Worm (Caenorhabditis elegans): ENCODE measurements around the gene F35C11.4.

Gene F35C11.4

DNA sequence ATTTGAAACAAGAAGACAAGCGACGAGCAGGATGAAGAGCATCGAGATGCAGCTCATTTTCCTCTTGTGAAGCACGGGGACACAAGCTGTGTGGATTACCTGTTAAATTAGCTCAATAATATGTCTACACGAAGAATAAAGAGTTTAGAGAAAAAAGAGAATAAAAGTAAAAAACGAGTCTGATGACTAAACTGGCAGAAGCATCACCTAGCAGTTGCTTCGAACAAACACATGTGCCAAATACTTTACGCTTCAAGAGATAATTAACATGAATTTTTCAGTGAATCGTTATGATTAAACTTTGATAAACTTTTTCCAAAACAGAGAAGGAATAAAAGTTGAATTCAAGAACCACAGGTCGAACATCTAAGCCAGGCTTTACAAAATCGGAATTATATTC lies 46.5 kb downstream of the F35C11.4 start, which contains the start of gene nlp-55:
nlp-55 (minus strand) TSS at position 101 of the 400 bp plus-strand sequence.
- TF ChIP-seq ztf-28 (GFP tag; IDR thresholded peaks at IDR 0.05) (no peak), ceh-91 (GFP tag; IDR thresholded peaks at IDR 0.05) (no peak), nhr-179 (tag; optimal IDR thresholded peaks at IDR 0.05) (no peak), athp-1 (tag; optimal IDR thresholded peaks at IDR 0.05) (no peak), zfh-2 (GFP tag; conservative IDR thresholded peaks at IDR 0.05) (no peak), egl-44 (GFP tag; IDR thresholded peaks at IDR 0.05) (no peak), unc-62 (GFP tag; optimal IDR thresholded peaks at IDR 0.05) (no peak), efl-1 (GFP tag; optimal IDR thresholded peaks at IDR 0.05) (no peak), nfya-2 (GFP tag; IDR thresholded peaks at IDR 0.05) (no peak), mel-28 (tag; optimal IDR thresholded peaks at IDR 0.05; ENCODE audit: borderline replicate concordance) (no peak), zim-3 (tag; optimal IDR thresholded peaks at IDR 0.05) (no peak)

Measured in whole organism, young adult.